Fruit fly (Drosophila melanogaster) whole organism, embryonic: ENCODE measurements around the gene pod1.

Experiments used
- Ada2b ChIP-seq: fragments of 200-800 bp; sonication (Bioruptor generic); IDR thresholded peaks from 2 replicates; pipeline ENCODE4 v1.3.6; 2022; ENCODE audit warnings: missing biosample characterization, missing genetic modification characterization
- CG10267 ChIP-seq: fragments of 200-800 bp; sonication (Bioruptor generic); optimal IDR thresholded peaks from 2 replicates; lab custom pipeline; 2018; ENCODE audit warnings: missing biosample characterization, mild to moderate bottlenecking, missing genetic modification characterization, moderate library complexity
- CG12659 ChIP-seq: fragments of 200-800 bp; sonication (Bioruptor generic); optimal IDR thresholded peaks from 3 replicates; lab custom pipeline; 2017; ENCODE audit warnings: mild to moderate bottlenecking, missing biosample characterization, missing genetic modification reagents, missing genetic modification characterization
- CG13424 ChIP-seq: fragments of 200-800 bp; sonication (Bioruptor generic); optimal IDR thresholded peaks from 2 replicates; lab custom pipeline; 2019; ENCODE audit warnings: missing biosample characterization, mild to moderate bottlenecking, missing genetic modification characterization, moderate library complexity
- CG16815 ChIP-seq: fragments of 200-800 bp; sonication (Bioruptor generic); optimal IDR thresholded peaks from 3 replicates; lab custom pipeline; 2017; ENCODE audit warnings: missing biosample characterization, mild to moderate bottlenecking, missing genetic modification characterization
- CG17829 ChIP-seq: fragments of 200-800 bp; optimal IDR thresholded peaks from 2 replicates; lab custom pipeline; 2019; ENCODE audit warnings: missing biosample characterization, mild to moderate bottlenecking, missing genetic modification characterization, moderate library complexity
- CG30403 ChIP-seq: fragments of 200-800 bp; sonication (Bioruptor generic); optimal IDR thresholded peaks from 3 replicates; lab custom pipeline; 2016; ENCODE audit warnings: missing biosample characterization, missing genetic modification characterization
- CG30431 ChIP-seq: fragments of 200-800 bp; sonication (Bioruptor generic); optimal IDR thresholded peaks from 2 replicates; lab custom pipeline; 2017; ENCODE audit warnings: missing biosample characterization, missing genetic modification characterization
- CG33213 ChIP-seq: fragments of 200-800 bp; sonication (Bioruptor generic); optimal IDR thresholded peaks from 3 replicates; lab custom pipeline; 2016; ENCODE audit warnings: missing biosample characterization, missing genetic modification characterization
- CG34422 ChIP-seq: fragments of 200-800 bp; sonication (Bioruptor generic); IDR thresholded peaks from 3 replicates; pipeline ENCODE4 v1.3.6; 2022; ENCODE audit warnings: missing biosample characterization, missing genetic modification characterization
- CG4360 ChIP-seq: fragments of 200-800 bp; sonication (Bioruptor generic); IDR thresholded peaks from 2 replicates; pipeline ENCODE4 v1.3.6; 2022; ENCODE audit warnings: missing biosample characterization, missing genetic modification characterization
- CG4404 ChIP-seq: fragments of 200-800 bp; sonication (Bioruptor generic); IDR thresholded peaks from 2 replicates; pipeline ENCODE4 v1.3.6; 2022; ENCODE audit warnings: missing biosample characterization, missing genetic modification characterization
- CG4617 ChIP-seq: fragments of 200-800 bp; sonication (Bioruptor generic); optimal IDR thresholded peaks from 3 replicates; lab custom pipeline; 2016; ENCODE audit warnings: missing biosample characterization, missing genetic modification characterization, borderline replicate concordance
- CG4707 ChIP-seq: fragments of 200-800 bp; sonication (Bioruptor generic); optimal IDR thresholded peaks from 2 replicates; lab custom pipeline; 2018; ENCODE audit warnings: missing biosample characterization, mild to moderate bottlenecking, missing genetic modification characterization, moderate library complexity
- CG6854 ChIP-seq: fragments of 200-800 bp; sonication (Bioruptor generic); optimal IDR thresholded peaks from 3 replicates; lab custom pipeline; 2017; ENCODE audit warnings: missing biosample characterization, mild to moderate bottlenecking, missing genetic modification characterization
- CG8924 ChIP-seq: fragments of 200-800 bp; optimal IDR thresholded peaks from 3 replicates; lab custom pipeline; 2019; ENCODE audit warnings: missing biosample characterization, mild to moderate bottlenecking, missing genetic modification characterization, moderate library complexity
- CrebB ChIP-seq: fragments of 200-800 bp; sonication (Bioruptor generic); optimal IDR thresholded peaks from 3 replicates; lab custom pipeline; 2018; ENCODE audit warnings: missing biosample characterization, mild to moderate bottlenecking, missing genetic modification characterization
- Deaf1 ChIP-seq: fragments of 200-800 bp; optimal IDR thresholded peaks from 3 replicates; lab custom pipeline; 2019; ENCODE audit warnings: missing biosample characterization, mild to moderate bottlenecking, missing genetic modification characterization, moderate library complexity
- HmgD ChIP-seq: fragments of 200-800 bp; sonication (Bioruptor generic); optimal IDR thresholded peaks from 3 replicates; lab custom pipeline; 2016; ENCODE audit warnings: missing biosample characterization, missing genetic modification characterization
- Lim3 ChIP-seq: fragments of 200-800 bp; sonication (Bioruptor generic); IDR thresholded peaks from 2 replicates; pipeline ENCODE4 v1.3.6; 2022; ENCODE audit warnings: missing biosample characterization, missing genetic modification characterization
- MESR4 ChIP-seq: fragments of 200-800 bp; sonication (Bioruptor generic); optimal IDR thresholded peaks from 2 replicates; lab custom pipeline; 2018; ENCODE audit warnings: missing biosample characterization, mild to moderate bottlenecking, missing genetic modification characterization, moderate library complexity
- Poxn ChIP-seq: fragments of 200-800 bp; sonication (Bioruptor generic); IDR thresholded peaks from 2 replicates; pipeline ENCODE4 v1.3.6; 2022; ENCODE audit warnings: missing biosample characterization, missing genetic modification characterization
- Scr ChIP-seq: fragments of 200-800 bp; sonication (Bioruptor generic); IDR thresholded peaks from 2 replicates; pipeline ENCODE4 v1.3.6; 2022; ENCODE audit warnings: missing biosample characterization, missing genetic modification characterization; ENCODE audit not compliant: partially characterized antibody
- Sox102F ChIP-seq: fragments of 200-800 bp; sonication (Bioruptor generic); optimal IDR thresholded peaks from 2 replicates; lab custom pipeline; 2018; ENCODE audit warnings: missing biosample characterization, mild to moderate bottlenecking, missing genetic modification characterization, moderate library complexity
- TFAM ChIP-seq: fragments of 200-800 bp; sonication (Bioruptor generic); optimal IDR thresholded peaks from 2 replicates; lab custom pipeline; 2017; ENCODE audit warnings: missing biosample characterization, missing genetic modification characterization, inconsistent platforms
- Vsx1 ChIP-seq: fragments of 200-800 bp; sonication (Bioruptor generic); optimal IDR thresholded peaks from 2 replicates; lab custom pipeline; 2017; ENCODE audit warnings: missing biosample characterization, mild to moderate bottlenecking, missing genetic modification characterization, missing genetic modification reagents
- ab ChIP-seq: fragments of 200-800 bp; sonication (Bioruptor generic); optimal IDR thresholded peaks from 2 replicates; lab custom pipeline; 2016; ENCODE audit warnings: missing biosample characterization, missing genetic modification characterization
- al ChIP-seq: fragments of 200-800 bp; sonication (Bioruptor generic); IDR thresholded peaks from 2 replicates; pipeline ENCODE4 v1.3.6; 2022; ENCODE audit warnings: missing biosample characterization, missing genetic modification characterization
- cato ChIP-seq: fragments of 200-800 bp; sonication (Bioruptor generic); optimal IDR thresholded peaks from 2 replicates; lab custom pipeline; 2016; ENCODE audit warnings: missing biosample characterization, missing genetic modification characterization, borderline replicate concordance
- cg ChIP-seq: fragments of 200-800 bp; sonication (Bioruptor generic); optimal IDR thresholded peaks from 3 replicates; lab custom pipeline; 2019; ENCODE audit warnings: missing biosample characterization, mild to moderate bottlenecking, missing genetic modification characterization, moderate library complexity
- chif ChIP-seq, 2 experiments: fragments of 200-800 bp; sonication (Bioruptor generic); optimal IDR thresholded peaks; 3 replicates each; lab custom pipeline; 2016; ENCODE audit warnings: missing biosample characterization in 2 of 2, missing genetic modification characterization in 2 of 2
- crc ChIP-seq: fragments of 200-800 bp; sonication (Bioruptor generic); optimal IDR thresholded peaks from 2 replicates; lab custom pipeline; 2016; ENCODE audit warnings: missing biosample characterization, missing genetic modification characterization
- danr ChIP-seq: fragments of 200-800 bp; sonication (Bioruptor generic); IDR thresholded peaks from 2 replicates; pipeline ENCODE4 v1.3.6; 2022; ENCODE audit warnings: missing biosample characterization, missing genetic modification characterization
- hkb ChIP-seq, 2 experiments: fragments of 200-800 bp in 1 of 2; fragments of >200 bp in 1 of 2; sonication (Bioruptor generic) in 1 of 2; IDR thresholded peaks in 1 of 2; optimal IDR thresholded peaks in 1 of 2; 2 replicates each; pipeline versions ENCODE4 v1.3.6 to Lab custom; 2017 to 2022; ENCODE audit warnings: missing biosample characterization in 1 of 2, missing genetic modification characterization in 1 of 2
- hth ChIP-seq: fragments of >200 bp; optimal IDR thresholded peaks from 2 replicates; lab custom pipeline; 2017; ENCODE audit warnings: inconsistent platforms
- klu ChIP-seq: fragments of 200-800 bp; sonication (Bioruptor generic); IDR thresholded peaks from 2 replicates; pipeline ENCODE4 v1.3.6; 2022; ENCODE audit warnings: missing biosample characterization, missing genetic modification characterization
- knrl ChIP-seq: fragments of 200-800 bp; sonication (Bioruptor generic); IDR thresholded peaks from 3 replicates; pipeline ENCODE4 v1.3.6; 2022; ENCODE audit warnings: missing biosample characterization, missing genetic modification characterization; ENCODE audit not compliant: partially characterized antibody
- nmo ChIP-seq: fragments of 200-800 bp; sonication (Bioruptor generic); optimal IDR thresholded peaks from 2 replicates; lab custom pipeline; 2018; ENCODE audit warnings: missing biosample characterization, mild to moderate bottlenecking, missing genetic modification characterization, moderate library complexity
- otp ChIP-seq: fragments of 200-800 bp; sonication (Bioruptor generic); IDR thresholded peaks from 3 replicates; pipeline ENCODE4, ENCODE4 v1.3.6; 2022; ENCODE audit warnings: missing biosample characterization, missing genetic modification characterization
- ranshi ChIP-seq: fragments of 200-800 bp; sonication (Bioruptor generic); IDR thresholded peaks from 2 replicates; pipeline ENCODE4 v1.3.6; 2022; ENCODE audit warnings: missing biosample characterization, missing genetic modification characterization
- sisA ChIP-seq: fragments of 200-800 bp; sonication (Bioruptor generic); IDR thresholded peaks from 2 replicates; pipeline ENCODE4 v1.3.6; 2022; ENCODE audit warnings: missing biosample characterization, missing genetic modification characterization
- sna ChIP-seq: fragments of 200-800 bp; sonication (Bioruptor generic); IDR thresholded peaks from 2 replicates; pipeline ENCODE4 v1.3.6; 2022; ENCODE audit warnings: missing biosample characterization, missing genetic modification characterization; ENCODE audit not compliant: partially characterized antibody
- sqz ChIP-seq: fragments of 200-800 bp; sonication (Bioruptor generic); optimal IDR thresholded peaks from 3 replicates; lab custom pipeline; 2018; ENCODE audit warnings: missing biosample characterization, mild to moderate bottlenecking, missing genetic modification characterization
- stwl ChIP-seq: fragments of 200-800 bp; sonication (Bioruptor generic); optimal IDR thresholded peaks from 3 replicates; lab custom pipeline; 2018; ENCODE audit warnings: missing biosample characterization, mild to moderate bottlenecking, missing genetic modification characterization, moderate library complexity
- tgo ChIP-seq: fragments of 200-800 bp; sonication (Bioruptor generic); IDR thresholded peaks from 3 replicates; pipeline ENCODE4 v1.3.6; 2022; ENCODE audit warnings: missing biosample characterization, missing genetic modification characterization
- unpg ChIP-seq: fragments of 200-800 bp; sonication (Bioruptor generic); optimal IDR thresholded peaks from 3 replicates; lab custom pipeline; 2018; ENCODE audit warnings: missing biosample characterization, mild to moderate bottlenecking, missing genetic modification characterization, moderate library complexity
- vfl ChIP-seq: fragments of 200-800 bp; sonication (Bioruptor generic); optimal IDR thresholded peaks from 2 replicates; lab custom pipeline; 2016; ENCODE audit warnings: missing biosample characterization, missing genetic modification characterization
- vvl ChIP-seq: fragments of 200-800 bp; sonication (Bioruptor generic); IDR thresholded peaks from 2 replicates; pipeline ENCODE4 v1.3.6; 2022; ENCODE audit warnings: missing biosample characterization, missing genetic modification characterization
- wdn ChIP-seq: fragments of 200-800 bp; sonication (Bioruptor generic); IDR thresholded peaks from 2 replicates; pipeline ENCODE4 v1.3.6; 2022; ENCODE audit warnings: missing biosample characterization, missing genetic modification characterization
- yki ChIP-seq: fragments of >200 bp; optimal IDR thresholded peaks from 3 replicates; lab custom pipeline; 2018
- zfh1 ChIP-seq: fragments of 200-800 bp; sonication (Bioruptor generic); IDR thresholded peaks from 3 replicates; pipeline ENCODE4 v1.3.6; 2022; ENCODE audit warnings: missing biosample characterization, missing genetic modification characterization

pod1 gene

DNA sequence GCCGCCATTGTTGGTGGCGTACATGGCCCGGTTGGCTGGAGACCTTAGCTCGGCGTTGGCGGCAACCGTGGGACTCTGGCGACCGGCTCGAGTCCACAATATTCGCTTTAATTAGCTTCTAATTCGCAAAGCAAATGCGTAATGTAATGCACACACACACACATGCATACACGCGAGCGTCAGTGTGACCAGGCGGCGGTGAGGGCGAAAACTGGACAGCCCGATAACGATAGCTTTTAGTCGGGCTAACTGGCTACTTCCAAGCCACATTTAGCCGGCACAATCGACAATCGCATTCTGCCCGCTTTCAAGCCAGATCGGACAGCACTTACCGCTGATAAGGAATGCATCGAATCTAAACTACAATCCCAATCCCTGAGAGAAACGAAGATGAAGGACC, 17.2 kb downstream of the pod1 start, which contains the start of the genes Nf-YC and xit (continued):
- TF ChIP-seq klu, result no peak
- TF ChIP-seq HmgD (GFP tag; lab: Kevin White, UChicago), result peak; percentile 36
- no peak for TF ChIP-seq ranshi
- TF ChIP-seq CG34422 (GFP tag; lab: Robert Waterston, UW), result peak; percentile 63; the same call in 2 of the 3 replicates
- TF ChIP-seq CG30431, result no peak
- TF ChIP-seq vvl (GFP tag; lab: Robert Waterston, UW), result peak; percentile 48; the same call in 1 of the 2 replicates
- TF ChIP-seq CG4404, result no peak
- TF ChIP-seq unpg (GFP tag; lab: Kevin White, UChicago), result no peak
- no peak for TF ChIP-seq cato (GFP tag; lab: Kevin White, UChicago)
- TF ChIP-seq tgo (GFP tag; lab: Robert Waterston, UW), result no peak
- TF ChIP-seq Deaf1 (tag; lab: Kevin White, UChicago), result no peak
- no peak for TF ChIP-seq CG6854 (GFP tag; lab: Kevin White, UChicago)
- TF ChIP-seq zfh1, result peak; percentile 22; the same call in 1 of the 3 replicates
- no peak for TF ChIP-seq yki (lab: Kevin White, UChicago)
- no peak for TF ChIP-seq Vsx1 (GFP tag; lab: Kevin White, UChicago)
- no peak for TF ChIP-seq Sox102F (GFP tag; lab: Kevin White, UChicago)
- TF ChIP-seq sna (GFP tag; lab: Robert Waterston, UW), result peak; percentile 36; the same call in 1 of the 2 replicates
- no peak for TF ChIP-seq vfl (GFP tag; lab: Kevin White, UChicago)
- TF ChIP-seq danr, result no peak
- TF ChIP-seq knrl (GFP tag; lab: Robert Waterston, UW), result peak; percentile 62
- peak; percentile 11 for TF ChIP-seq CG8924 (tag; lab: Kevin White, UChicago)
- no peak for TF ChIP-seq CG33213 (GFP tag; lab: Kevin White, UChicago)
- TF ChIP-seq wdn (GFP tag; lab: Robert Waterston, UW), result no peak
- no peak for TF ChIP-seq crc (GFP tag; lab: Kevin White, UChicago)
- TF ChIP-seq Poxn (GFP tag; lab: Robert Waterston, UW), result no peak
- TF ChIP-seq CG30403 (GFP tag; lab: Kevin White, UChicago), result peak; percentile 4
- no peak for TF ChIP-seq CG4707 (GFP tag; lab: Kevin White, UChicago)
- TF ChIP-seq al (GFP tag; lab: Robert Waterston, UW), result no peak
- TF ChIP-seq CG16815 (GFP tag; lab: Kevin White, UChicago), result no peak
- TF ChIP-seq Scr (GFP tag; lab: Robert Waterston, UW), result peak; percentile 59
- no peak for TF ChIP-seq hkb (optimal IDR thresholded peaks at IDR 0.05; lab: Kevin White, UChicago)
- no peak for TF ChIP-seq hkb (GFP tag; IDR thresholded peaks at IDR 0.05; lab: Robert Waterston, UW)
- peak; percentile 26 for TF ChIP-seq CG17829 (tag; lab: Kevin White, UChicago)
- peak; percentile 52 for TF ChIP-seq nmo (GFP tag; lab: Kevin White, UChicago)
- no peak for TF ChIP-seq Lim3
- no peak for TF ChIP-seq sqz (GFP tag; lab: Kevin White, UChicago)
- peak; percentile 83 for TF ChIP-seq CG4617 (GFP tag; lab: Kevin White, UChicago)
- TF ChIP-seq MESR4 (GFP tag; lab: Kevin White, UChicago), result peak; percentile 89
- no peak for TF ChIP-seq Ada2b (GFP tag; lab: Robert Waterston, UW)
- TF ChIP-seq chif (GFP tag; optimal IDR thresholded peaks at IDR 0.05; lab: Kevin White, UChicago), result no peak
- no peak for TF ChIP-seq sisA (GFP tag; lab: Robert Waterston, UW)
- TF ChIP-seq otp, result 0 out of 3 replicates have a peak, but pooled peaks have one; percentile 4
- peak; percentile 13 for TF ChIP-seq CG13424
- no peak for TF ChIP-seq CG10267
- TF ChIP-seq CG12659 (GFP tag; lab: Kevin White, UChicago), result no peak
- no peak for TF ChIP-seq ab (GFP tag; lab: Kevin White, UChicago)
- TF ChIP-seq CrebB (tag; lab: Kevin White, UChicago), result peak; percentile 36
- TF ChIP-seq TFAM, result no peak
- TF ChIP-seq CG4360 (GFP tag; lab: Robert Waterston, UW), result no peak
- no peak for TF ChIP-seq stwl
- TF ChIP-seq cg, result peak; percentile 81
- no peak for TF ChIP-seq hth (lab: Kevin White, UChicago)
